Worm (Caenorhabditis elegans) whole organism, L1 larva: ENCODE measurements around the gene Y43C5A.2.

Experiments used
- C16A3.4 ChIP-seq: fragments of 150-350 bp; optimal IDR thresholded peaks from 2 replicates; lab custom pipeline; 2014; ENCODE audit warnings: missing biosample characterization, missing genetic modification characterization
- F16B12.6 ChIP-seq: fragments of 150-350 bp; optimal IDR thresholded peaks from 2 replicates; lab custom pipeline; 2014; ENCODE audit warnings: missing biosample characterization, missing genetic modification characterization
- Y116A8C.19 ChIP-seq: sonication (generic microtip); optimal IDR thresholded peaks from 2 replicates; lab custom pipeline; 2016; ENCODE audit warnings: missing compliant biosample characterization, missing genetic modification characterization, borderline replicate concordance
- aly-2 ChIP-seq: fragments of 150-350 bp; optimal IDR thresholded peaks from 2 replicates; lab custom pipeline; 2014; ENCODE audit warnings: missing biosample characterization, missing genetic modification characterization
- blmp-1 ChIP-seq: fragments of 150-350 bp; optimal IDR thresholded peaks from 2 replicates; lab custom pipeline; 2014; ENCODE audit warnings: missing biosample characterization, missing genetic modification characterization
- ceh-63 ChIP-seq: fragments of 200-800 bp; sonication (Bioruptor generic); optimal IDR thresholded peaks from 2 replicates; lab custom pipeline; 2018; ENCODE audit warnings: mild to moderate bottlenecking, missing genetic modification characterization, missing compliant biosample characterization
- ceh-82 ChIP-seq, 3 experiments: fragments of 150-350 bp in 1 of 3; sonication (generic microtip) in 2 of 3; optimal IDR thresholded peaks; 2 replicates each; lab custom pipeline; 2014 to 2017; ENCODE audit warnings: missing biosample characterization in 3 of 3, missing genetic modification characterization in 3 of 3
- dpl-1 ChIP-seq, 3 experiments: fragments of 150-350 bp in 2 of 3; sonication (generic microtip) in 1 of 3; optimal IDR thresholded peaks; 2 replicates each; lab custom pipeline; 2014 to 2017; ENCODE audit warnings: missing biosample characterization in 3 of 3, missing genetic modification characterization in 3 of 3, missing genetic modification reagents in 3 of 3
- dsc-1 ChIP-seq: sonication (generic microtip); optimal IDR thresholded peaks from 2 replicates; lab custom pipeline; 2016; ENCODE audit warnings: mild to moderate bottlenecking, missing genetic modification characterization, missing compliant biosample characterization
- efl-1 ChIP-seq, 4 experiments: fragments of 150-350 bp; optimal IDR thresholded peaks in 3 of 4; peaks in 1 of 4; 1 replicate in 1 of 4; 2 replicates in 3 of 4; lab custom pipeline; 2014; ENCODE audit warnings: missing biosample characterization in 2 of 4, missing genetic modification characterization in 2 of 4, missing genetic modification reagents in 2 of 4
- egl-13 ChIP-seq: sonication (generic microtip); optimal IDR thresholded peaks from 2 replicates; lab custom pipeline; 2016; ENCODE audit warnings: missing genotype, missing genetic modification reagents, missing genetic modification characterization, missing compliant biosample characterization
- elt-2 ChIP-seq: sonication (generic microtip); optimal IDR thresholded peaks from 2 replicates; lab custom pipeline; 2016; ENCODE audit warnings: missing genetic modification characterization, mild to moderate bottlenecking, inconsistent platforms, missing compliant biosample characterization, missing genetic modification reagents
- elt-3 ChIP-seq, 6 experiments: fragments of 150-350 bp in 1 of 6; sonication (generic microtip); optimal IDR thresholded peaks; 2 replicates each; lab custom pipeline; 2017 to 2018; ENCODE audit warnings: missing biosample characterization in 6 of 6, missing genetic modification characterization in 6 of 6, inconsistent platforms in 1 of 6
- fkh-10 ChIP-seq: sonication (generic microtip); optimal IDR thresholded peaks from 2 replicates; lab custom pipeline; 2017; ENCODE audit warnings: missing biosample characterization, missing genetic modification reagents, missing genetic modification characterization
- fkh-4 ChIP-seq: sonication (generic microtip); optimal IDR thresholded peaks from 2 replicates; lab custom pipeline; 2016; ENCODE audit warnings: missing compliant biosample characterization, missing genetic modification characterization, borderline replicate concordance
- fkh-8 ChIP-seq: sonication (generic microtip); optimal IDR thresholded peaks from 2 replicates; lab custom pipeline; 2016; ENCODE audit warnings: mild to moderate bottlenecking, missing genetic modification characterization, missing compliant biosample characterization
- irx-1 ChIP-seq: sonication (generic microtip); optimal IDR thresholded peaks from 2 replicates; lab custom pipeline; 2016; ENCODE audit warnings: missing genetic modification characterization, missing compliant biosample characterization
- isw-1 ChIP-seq: fragments of 200-800 bp; sonication (Bioruptor generic); IDR thresholded peaks from 2 replicates; pipeline ENCODE4 v1.3.6; 2022; ENCODE audit warnings: missing genetic modification characterization, missing compliant biosample characterization
- lin-13 ChIP-seq: fragments of 150-350 bp; optimal IDR thresholded peaks from 2 replicates; lab custom pipeline; 2014; ENCODE audit warnings: missing biosample characterization, missing genetic modification reagents, missing genetic modification characterization
- lin-14 ChIP-seq: fragments of 200-800 bp; sonication (Bioruptor generic); optimal IDR thresholded peaks from 2 replicates; lab custom pipeline; 2018; ENCODE audit warnings: mild to moderate bottlenecking, missing genetic modification characterization, moderate library complexity, missing compliant biosample characterization
- lin-35 ChIP-seq, 2 experiments: fragments of 150-350 bp; optimal IDR thresholded peaks; 2 replicates each; lab custom pipeline; 2014; ENCODE audit warnings: missing biosample characterization in 2 of 2, missing genetic modification characterization in 2 of 2, missing genetic modification reagents in 2 of 2
- lin-39 ChIP-seq: fragments of 150-350 bp; optimal IDR thresholded peaks from 2 replicates; lab custom pipeline; 2014; ENCODE audit warnings: missing biosample characterization, missing genetic modification reagents, missing genetic modification characterization
- lir-3 ChIP-seq: sonication (generic microtip); optimal IDR thresholded peaks from 2 replicates; lab custom pipeline; 2016; ENCODE audit warnings: mild to moderate bottlenecking, missing genetic modification characterization, moderate library complexity, missing compliant biosample characterization; ENCODE audit not compliant: poor library complexity
- lsy-2 ChIP-seq, 2 experiments: fragments of 150-350 bp; optimal IDR thresholded peaks; 2 replicates each; lab custom pipeline; 2014; ENCODE audit warnings: missing biosample characterization in 2 of 2, missing genetic modification characterization in 2 of 2
- mep-1 ChIP-seq: fragments of 150-350 bp; optimal IDR thresholded peaks from 2 replicates; lab custom pipeline; 2014; ENCODE audit warnings: missing biosample characterization, missing genetic modification characterization
- nhr-11 ChIP-seq: fragments of 150-350 bp; optimal IDR thresholded peaks from 2 replicates; lab custom pipeline; 2014; ENCODE audit warnings: missing biosample characterization, missing genetic modification characterization
- nhr-20 ChIP-seq: sonication (generic microtip); optimal IDR thresholded peaks from 2 replicates; lab custom pipeline; 2016; ENCODE audit warnings: mild to moderate bottlenecking, missing genetic modification characterization, missing compliant biosample characterization
- nhr-47 ChIP-seq: sonication (generic microtip); optimal IDR thresholded peaks from 2 replicates; lab custom pipeline; 2016; ENCODE audit warnings: mild to moderate bottlenecking, missing genetic modification characterization, moderate library complexity, missing compliant biosample characterization
- nhr-71 ChIP-seq: sonication (generic microtip); optimal IDR thresholded peaks from 2 replicates; lab custom pipeline; 2016; ENCODE audit warnings: mild to moderate bottlenecking, missing genetic modification characterization, moderate library complexity, missing compliant biosample characterization
- nhr-76 ChIP-seq: sonication (generic microtip); optimal IDR thresholded peaks from 2 replicates; lab custom pipeline; 2017; ENCODE audit warnings: missing biosample characterization, missing genetic modification characterization
- nhr-84 ChIP-seq: sonication (generic microtip); optimal IDR thresholded peaks from 2 replicates; lab custom pipeline; 2017; ENCODE audit warnings: missing biosample characterization, missing genetic modification characterization
- nhr-85 ChIP-seq: sonication (generic microtip); peaks from one replicate; lab custom pipeline; 2016; ENCODE audit warnings: missing genetic modification characterization, inconsistent platforms, missing compliant biosample characterization
- pax-3 ChIP-seq: fragments of 200-800 bp; sonication (Bioruptor generic); optimal IDR thresholded peaks from 2 replicates; lab custom pipeline; 2018; ENCODE audit warnings: mild to moderate bottlenecking, missing genetic modification characterization, moderate library complexity, missing compliant biosample characterization
- rnt-1 ChIP-seq: sonication (generic microtip); optimal IDR thresholded peaks from 2 replicates; lab custom pipeline; 2016; ENCODE audit warnings: mild to moderate bottlenecking, missing genetic modification characterization, moderate library complexity, missing compliant biosample characterization
- snpc-4 ChIP-seq: fragments of 150-350 bp; optimal IDR thresholded peaks from 2 replicates; lab custom pipeline; 2014; ENCODE audit warnings: missing biosample characterization, missing genetic modification characterization
- sox-4 ChIP-seq: sonication (generic microtip); optimal IDR thresholded peaks from 2 replicates; lab custom pipeline; 2016; ENCODE audit warnings: missing genetic modification characterization, missing compliant biosample characterization
- sptf-1 ChIP-seq: fragments of 150-350 bp; optimal IDR thresholded peaks from 2 replicates; lab custom pipeline; 2014; ENCODE audit warnings: missing biosample characterization, missing genetic modification characterization
- sup-37 ChIP-seq: fragments of 200-800 bp; sonication (Bioruptor generic); optimal IDR thresholded peaks from 2 replicates; lab custom pipeline; 2018; ENCODE audit warnings: mild to moderate bottlenecking, missing genetic modification characterization, missing compliant biosample characterization
- swsn-7 ChIP-seq: sonication (generic microtip); optimal IDR thresholded peaks from 2 replicates; lab custom pipeline; 2016; ENCODE audit warnings: missing genetic modification characterization, missing compliant biosample characterization
- unc-130 ChIP-seq: fragments of 150-350 bp; optimal IDR thresholded peaks from 2 replicates; lab custom pipeline; 2017; ENCODE audit warnings: missing biosample characterization, missing genetic modification characterization, inconsistent platforms
- unc-86 ChIP-seq: sonication (generic microtip); optimal IDR thresholded peaks from 2 replicates; lab custom pipeline; 2016; ENCODE audit warnings: missing genetic modification characterization, missing compliant biosample characterization
- vab-15 ChIP-seq: sonication (generic microtip); optimal IDR thresholded peaks from 2 replicates; lab custom pipeline; 2017; ENCODE audit warnings: missing genotype, mild to moderate bottlenecking, missing genetic modification characterization, missing compliant biosample characterization
- zag-1 ChIP-seq: fragments of 150-350 bp; optimal IDR thresholded peaks from 2 replicates; lab custom pipeline; 2014; ENCODE audit warnings: missing biosample characterization, missing genetic modification characterization
- ztf-11 ChIP-seq, 2 experiments: sonication (generic microtip); optimal IDR thresholded peaks; 2 replicates each; lab custom pipeline; 2016 to 2017; ENCODE audit warnings: missing genetic modification characterization in 2 of 2, missing biosample characterization in 1 of 2, missing compliant biosample characterization in 1 of 2
- ztf-4 ChIP-seq: fragments of 150-350 bp; optimal IDR thresholded peaks from 2 replicates; lab custom pipeline; 2014; ENCODE audit warnings: missing biosample characterization, missing genetic modification characterization

Gene Y43C5A.2

DNA sequence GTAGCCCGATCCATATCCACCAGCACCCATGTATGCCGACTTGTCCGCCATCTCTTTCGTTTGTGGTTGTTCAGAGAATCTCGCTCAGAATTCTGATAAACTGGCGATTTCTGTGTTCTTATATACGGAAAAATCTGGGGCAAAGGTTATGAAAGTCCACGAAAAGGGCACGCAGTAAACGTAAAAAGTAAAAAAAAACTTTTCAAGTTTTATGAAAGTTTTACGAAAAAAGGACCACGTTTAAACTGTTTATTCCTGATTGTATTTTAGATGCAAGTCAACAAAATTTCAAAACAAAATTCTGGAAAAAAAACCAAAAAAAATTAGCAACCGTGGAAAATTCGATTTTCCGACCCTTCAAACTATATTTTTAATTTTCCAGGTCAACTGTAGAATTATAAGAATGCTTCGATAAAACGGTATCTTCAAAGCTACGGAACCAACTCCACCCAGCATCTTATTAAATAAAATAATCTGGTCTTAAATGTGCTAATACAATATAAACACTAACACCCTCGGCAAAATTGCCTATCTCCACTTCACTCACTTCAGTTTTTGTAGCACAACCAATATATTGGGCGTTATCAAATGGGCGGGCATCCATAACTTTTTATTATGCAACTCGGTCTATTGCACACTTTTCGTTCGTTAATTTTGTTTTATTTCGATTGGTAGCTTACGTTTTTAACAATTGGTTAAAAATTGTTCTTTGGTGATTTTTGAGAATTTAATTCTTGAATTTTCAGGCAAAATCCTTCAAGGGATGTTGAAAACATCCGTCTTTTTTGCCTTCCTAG, at the start of gene Y43C5A.2, which contains the start of gene nspd-7:
Y43C5A.2 (plus strand) TSS at position 747 of the 797 bp plus-strand sequence.
nspd-7 (minus strand) TSS at position 51 of the 797 bp plus-strand sequence.
- TF ChIP-seq efl-1 (optimal IDR thresholded peaks at IDR 0.05; lab: Kevin White, UChicago): no peak
- TF ChIP-seq efl-1 (GFP tag; optimal IDR thresholded peaks at IDR 0.05 in 1 of 2; lab: Kevin White, UChicago): peak in 1 of 2 experiments; percentile 24
- no peak for TF ChIP-seq egl-13
- TF ChIP-seq elt-2 (tag; lab: Kevin White, UChicago): peak; percentile 69
- no peak for TF ChIP-seq C16A3.4 (tag; lab: Kevin White, UChicago)

DNA sequence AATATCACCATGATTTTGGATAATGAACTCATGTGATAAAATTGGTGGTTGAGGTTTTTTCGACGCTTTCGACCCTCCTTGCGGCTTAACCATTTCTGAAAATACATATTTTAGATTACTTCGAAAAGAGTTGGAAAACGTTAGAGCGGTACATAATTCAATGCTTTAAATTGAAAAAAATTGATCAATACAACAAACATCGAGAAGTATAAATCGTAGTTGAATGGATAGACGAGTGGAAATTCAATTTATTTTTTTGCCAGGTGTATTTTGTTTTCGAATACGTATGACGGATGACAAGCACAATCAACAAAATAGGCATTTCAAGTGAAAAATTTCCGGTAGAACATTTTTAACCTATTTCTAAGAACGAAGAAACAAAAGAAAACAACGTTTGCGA, 48.5 kb upstream of the Y43C5A.2 start, which contains the start of gene tram-1:
tram-1 (minus strand) TSS at position 101 of the 400 bp plus-strand sequence.
- TF ChIP-seq fkh-8 (tag; lab: Kevin White, UChicago) (peak; percentile 37), zag-1 (tag; lab: Kevin White, UChicago) (no peak)

DNA sequence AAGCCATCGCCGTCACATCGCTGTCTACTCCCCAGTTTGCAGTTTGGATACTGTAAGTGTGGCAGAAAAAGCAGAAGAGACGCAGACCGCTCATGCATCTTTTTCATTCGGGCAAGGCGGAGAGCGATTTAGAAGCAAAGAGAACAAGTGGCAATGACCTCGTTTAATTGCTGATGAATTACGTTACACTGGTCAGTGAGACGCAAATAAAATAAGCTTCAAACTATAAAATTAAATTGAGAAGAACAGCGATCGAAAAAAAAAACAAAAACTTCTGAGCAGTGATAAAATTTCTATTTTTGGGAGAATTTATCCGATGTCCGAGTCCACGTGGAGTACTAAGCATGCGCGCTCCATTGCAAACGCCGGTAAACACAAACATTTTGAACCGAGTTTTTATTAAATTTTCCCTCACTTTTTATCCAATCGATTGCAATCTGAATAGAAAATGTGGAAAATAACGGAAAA, 47.5 kb upstream of the Y43C5A.2 start, which contains the start of gene C24F3.2:
C24F3.2 (plus strand) TSS at position 418 of the 468 bp plus-strand sequence.
- TF ChIP-seq mep-1 (peak; percentile 69), sox-4 (tag; lab: Kevin White, UChicago) (no peak), lin-13 (GFP tag; lab: Kevin White, UChicago) (peak; percentile 11), unc-130 (tag; lab: Kevin White, UChicago) (peak; percentile 42), swsn-7 (tag; lab: Kevin White, UChicago) (peak; percentile 67), aly-2 (tag; lab: Kevin White, UChicago) (no peak), egl-13 (peak; percentile 0), lsy-2 (tag; optimal IDR thresholded peaks at IDR 0.05; lab: Kevin White, UChicago) (peak; percentile 92 to 97), Y116A8C.19 (no peak), nhr-47 (tag; lab: Kevin White, UChicago) (peak; percentile 64), nhr-76 (tag; lab: Kevin White, UChicago) (no peak), F16B12.6 (tag; lab: Kevin White, UChicago) (no peak), nhr-84 (no peak), dpl-1 (GFP tag; optimal IDR thresholded peaks at IDR 0.05; lab: Kevin White, UChicago) (peak; percentile 60 to 85 (median 74)), unc-86 (peak; percentile 26), ceh-82 (tag; optimal IDR thresholded peaks at IDR 0.05; lab: Kevin White, UChicago) (peak in 1 of 3 experiments; percentile 29), C16A3.4 (tag; lab: Kevin White, UChicago) (peak; percentile 45), elt-2 (tag; lab: Kevin White, UChicago) (no peak), dsc-1 (tag; lab: Kevin White, UChicago) (peak; percentile 59), pax-3 (tag; lab: Kevin White, UChicago) (no peak), nhr-71 (tag; lab: Kevin White, UChicago) (peak; percentile 81), isw-1 (GFP tag; lab: Robert Waterston, UW) (peak; percentile 16; the same call in 1 of the 2 replicates), lir-3 (tag; lab: Kevin White, UChicago) (no peak), ceh-63 (GFP tag; lab: Kevin White, UChicago) (no peak), fkh-10 (GFP tag; lab: Kevin White, UChicago) (no peak), lin-39 (tag; lab: Kevin White, UChicago) (no peak), nhr-85 (tag; lab: Kevin White, UChicago) (peak; percentile 94), sptf-1 (tag; lab: Kevin White, UChicago) (no peak), vab-15 (tag; lab: Kevin White, UChicago) (peak; percentile 52), blmp-1 (tag; lab: Kevin White, UChicago) (peak; percentile 71), irx-1 (tag; lab: Kevin White, UChicago) (peak; percentile 61), lin-14 (GFP tag; lab: Kevin White, UChicago) (peak; percentile 94), ztf-4 (tag; lab: Kevin White, UChicago) (peak; percentile 48), fkh-4 (tag; lab: Kevin White, UChicago) (no peak), rnt-1 (tag; lab: Kevin White, UChicago) (peak; percentile 75), ztf-11 (tag; optimal IDR thresholded peaks at IDR 0.05; lab: Kevin White, UChicago) (no peak), elt-3 (tag; optimal IDR thresholded peaks at IDR 0.05; lab: Kevin White, UChicago) (peak in 2 of 6 experiments; percentile 36 to 54), fkh-8 (tag; lab: Kevin White, UChicago) (peak; percentile 69), sup-37 (peak; percentile 45), snpc-4 (tag; lab: Kevin White, UChicago) (peak; percentile 15), nhr-11 (tag; lab: Kevin White, UChicago) (no peak), nhr-20 (tag; lab: Kevin White, UChicago) (peak; percentile 80), lin-35 (GFP tag; optimal IDR thresholded peaks at IDR 0.05; lab: Kevin White, UChicago) (peak; percentile 77 to 87)
